Worm (Caenorhabditis elegans) whole organism, L3 larva: ENCODE data around the gene kcc-2.

Experiments used
- ZK546.5 ChIP-seq: sonication (generic microtip); optimal IDR thresholded peaks from 2 replicates; lab custom pipeline; 2017; ENCODE audit warnings: missing biosample characterization, missing genetic modification characterization
- aly-2 ChIP-seq: fragments of 150-350 bp; optimal IDR thresholded peaks from 2 replicates; lab custom pipeline; 2014; ENCODE audit warnings: missing biosample characterization, missing genetic modification characterization
- ama-1 ChIP-seq: fragments of 150-350 bp; optimal IDR thresholded peaks from 2 replicates; lab custom pipeline; 2018
- ceh-16 ChIP-seq: sonication (generic microtip); optimal IDR thresholded peaks from 2 replicates; lab custom pipeline; 2017; ENCODE audit warnings: missing biosample characterization, missing genetic modification characterization
- ceh-28 ChIP-seq: fragments of 150-350 bp; optimal IDR thresholded peaks from 2 replicates; lab custom pipeline; 2014; ENCODE audit warnings: missing biosample characterization, missing genetic modification reagents, missing genetic modification characterization
- ceh-9 ChIP-seq: sonication (generic microtip); optimal IDR thresholded peaks from 2 replicates; lab custom pipeline; 2018; ENCODE audit warnings: missing biosample characterization, missing genetic modification characterization
- daf-12 ChIP-seq: fragments of 150-350 bp; optimal IDR thresholded peaks from 2 replicates; lab custom pipeline; 2014; ENCODE audit warnings: missing biosample characterization, missing genetic modification reagents, missing genetic modification characterization
- egl-27 ChIP-seq: sonication (generic microtip); optimal IDR thresholded peaks from 4 replicates; lab custom pipeline; 2017; ENCODE audit warnings: missing biosample characterization, missing genetic modification reagents, missing genetic modification characterization
- egl-5 ChIP-seq: fragments of 150-350 bp; optimal IDR thresholded peaks from 2 replicates; lab custom pipeline; 2017; ENCODE audit warnings: missing biosample characterization, missing genetic modification reagents, missing genetic modification characterization, inconsistent platforms
- elt-1 ChIP-seq: fragments of 150-350 bp; optimal IDR thresholded peaks from 2 replicates; lab custom pipeline; 2014; ENCODE audit warnings: missing biosample characterization, missing genetic modification characterization
- elt-2 ChIP-seq: sonication (generic microtip); optimal IDR thresholded peaks from 2 replicates; lab custom pipeline; 2016; ENCODE audit warnings: missing genetic modification reagents, mild to moderate bottlenecking, missing genetic modification characterization, missing compliant biosample characterization
- elt-3 ChIP-seq, 3 experiments: fragments of 150-350 bp in 1 of 3; sonication (generic microtip) in 2 of 3; optimal IDR thresholded peaks; 2 replicates in 2 of 3; 4 replicates in 1 of 3; lab custom pipeline; 2014 to 2017; ENCODE audit warnings: missing biosample characterization in 3 of 3, missing genetic modification characterization in 3 of 3
- eor-1 ChIP-seq, 2 experiments: fragments of 150-350 bp; optimal IDR thresholded peaks; 2 replicates each; lab custom pipeline; 2014 to 2018; ENCODE audit warnings: missing biosample characterization in 2 of 2, missing genetic modification characterization in 2 of 2
- fkh-10 ChIP-seq: sonication (generic microtip); optimal IDR thresholded peaks from 2 replicates; lab custom pipeline; 2017; ENCODE audit warnings: missing biosample characterization, missing genetic modification reagents, missing genetic modification characterization
- fkh-2 ChIP-seq: fragments of 150-350 bp; optimal IDR thresholded peaks from 2 replicates; lab custom pipeline; 2014; ENCODE audit warnings: missing biosample characterization, missing genetic modification reagents, missing genetic modification characterization
- fos-1 ChIP-seq: fragments of 150-350 bp; optimal IDR thresholded peaks from 2 replicates; lab custom pipeline; 2014; ENCODE audit warnings: missing biosample characterization, missing genetic modification characterization
- hmg-11 ChIP-seq: sonication (generic microtip); optimal IDR thresholded peaks from 2 replicates; lab custom pipeline; 2016; ENCODE audit warnings: missing genetic modification characterization, missing compliant biosample characterization
- jun-1 ChIP-seq: fragments of 150-350 bp; optimal IDR thresholded peaks from 2 replicates; lab custom pipeline; 2014; ENCODE audit warnings: missing biosample characterization, missing genetic modification reagents, missing genetic modification characterization
- lin-15B ChIP-seq: fragments of 150-350 bp; optimal IDR thresholded peaks from 2 replicates; lab custom pipeline; 2014; ENCODE audit warnings: missing biosample characterization, missing genetic modification characterization
- lsy-12 ChIP-seq: sonication (generic microtip); optimal IDR thresholded peaks from 2 replicates; lab custom pipeline; 2016; ENCODE audit warnings: mild to moderate bottlenecking, missing genetic modification characterization, missing compliant biosample characterization
- mdl-1 ChIP-seq: fragments of 150-350 bp; optimal IDR thresholded peaks from 2 replicates; lab custom pipeline; 2014; ENCODE audit warnings: missing biosample characterization, missing genetic modification characterization
- nfya-1 ChIP-seq: sonication (generic microtip); optimal IDR thresholded peaks from 2 replicates; lab custom pipeline; 2017; ENCODE audit warnings: missing genetic modification characterization, mild to moderate bottlenecking, missing compliant biosample characterization, antibody characterized with exemption, moderate library complexity; ENCODE audit not compliant: insufficient read depth
- nhr-11 ChIP-seq: fragments of 150-350 bp; optimal IDR thresholded peaks from 2 replicates; lab custom pipeline; 2014; ENCODE audit warnings: missing biosample characterization, missing genetic modification characterization
- nhr-12 ChIP-seq: fragments of 150-350 bp; optimal IDR thresholded peaks from 2 replicates; lab custom pipeline; 2014; ENCODE audit warnings: missing biosample characterization, missing genetic modification characterization
- nhr-237 ChIP-seq: fragments of 150-350 bp; optimal IDR thresholded peaks from 2 replicates; lab custom pipeline; 2014; ENCODE audit warnings: missing biosample characterization, missing genetic modification characterization
- nhr-25 ChIP-seq: sonication (generic microtip); optimal IDR thresholded peaks from 2 replicates; lab custom pipeline; 2017; ENCODE audit warnings: missing biosample characterization, missing genetic modification characterization
- nhr-28 ChIP-seq: fragments of 150-350 bp; optimal IDR thresholded peaks from 2 replicates; lab custom pipeline; 2014; ENCODE audit warnings: missing biosample characterization, missing genetic modification characterization
- nhr-67 ChIP-seq: fragments of 150-350 bp; optimal IDR thresholded peaks from 2 replicates; lab custom pipeline; 2014; ENCODE audit warnings: missing biosample characterization, missing genetic modification characterization
- nhr-77 ChIP-seq: fragments of 150-350 bp; optimal IDR thresholded peaks from 2 replicates; lab custom pipeline; 2014; ENCODE audit warnings: missing biosample characterization, missing genetic modification characterization
- pha-4 ChIP-seq: fragments of 150-350 bp; optimal IDR thresholded peaks from 2 replicates; lab custom pipeline; 2014; ENCODE audit warnings: missing biosample characterization, missing genetic modification reagents, missing genetic modification characterization
- pqm-1 ChIP-seq: fragments of 150-350 bp; optimal IDR thresholded peaks from 2 replicates; lab custom pipeline; 2017; ENCODE audit warnings: missing biosample characterization, missing genetic modification characterization, inconsistent platforms
- skn-1 ChIP-seq: fragments of 150-350 bp; optimal IDR thresholded peaks from 2 replicates; lab custom pipeline; 2014; ENCODE audit warnings: missing biosample characterization, missing genetic modification characterization
- tbx-2 ChIP-seq: sonication (generic microtip); optimal IDR thresholded peaks from 2 replicates; lab custom pipeline; 2016; ENCODE audit warnings: mild to moderate bottlenecking, missing genetic modification characterization, missing compliant biosample characterization
- unc-39 ChIP-seq: sonication (generic microtip); optimal IDR thresholded peaks from 4 replicates; lab custom pipeline; 2017; ENCODE audit warnings: missing biosample characterization, missing genetic modification characterization
- unc-62 ChIP-seq: fragments of 150-350 bp; sonication (generic microtip); optimal IDR thresholded peaks from 4 replicates; lab custom pipeline; 2014; ENCODE audit warnings: missing biosample characterization, missing genetic modification reagents, missing genetic modification characterization
- zag-1 ChIP-seq: fragments of 150-350 bp; optimal IDR thresholded peaks from 2 replicates; lab custom pipeline; 2014; ENCODE audit warnings: missing biosample characterization, missing genetic modification characterization
- ztf-11 ChIP-seq: fragments of 150-350 bp; optimal IDR thresholded peaks from 2 replicates; lab custom pipeline; 2014; ENCODE audit warnings: missing biosample characterization, missing genetic modification characterization

kcc-2 gene

DNA sequence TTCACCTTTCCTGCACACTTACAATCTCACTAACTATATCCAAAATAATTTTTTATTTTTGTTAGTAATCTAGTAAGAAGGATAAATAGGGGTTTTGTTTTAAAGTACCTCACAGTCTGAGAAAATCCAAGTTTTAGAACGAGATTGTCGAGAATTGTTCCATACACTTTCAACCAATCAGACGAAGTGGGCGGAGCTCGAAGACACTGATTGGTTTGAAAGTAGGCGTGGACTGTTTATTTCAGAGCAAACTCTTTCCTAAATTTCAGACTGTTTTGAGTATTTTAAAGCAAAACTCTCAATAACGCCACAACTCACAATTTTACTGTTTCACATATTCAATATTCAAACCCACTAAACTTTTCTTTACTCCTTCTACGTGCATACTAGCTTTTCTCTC, 30.2 kb downstream of the kcc-2 start:
- TF ChIP-seq daf-12 (tag; lab: Kevin White, UChicago) (no peak), nfya-1 (peak; percentile 90), pqm-1 (tag; lab: Kevin White, UChicago) (no peak), fkh-2 (tag; lab: Kevin White, UChicago) (no peak)

DNA sequence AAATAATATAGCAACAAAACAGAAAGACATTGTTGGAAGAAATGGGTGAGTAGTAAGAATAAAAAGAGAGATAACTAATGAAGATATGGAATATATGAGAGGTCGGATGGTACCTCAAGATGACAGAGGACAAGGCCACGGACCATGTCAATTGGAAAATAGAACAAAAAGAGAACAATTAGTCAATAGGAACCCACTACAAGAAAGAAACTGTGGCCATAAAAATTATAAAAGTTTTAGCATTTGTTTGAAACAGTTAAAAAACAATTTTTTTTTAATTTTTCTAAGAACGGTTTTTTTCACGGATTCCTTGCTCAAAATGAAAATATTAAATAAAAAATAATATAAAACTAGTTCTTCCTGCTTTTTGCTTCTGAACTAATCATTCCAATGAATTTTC, 35.4 kb downstream of the kcc-2 start, which contains the start of gene cpg-20:
Gene cpg-20 (minus strand): TSS at position 101 of the 400 bp plus-strand sequence.
- TF ChIP-seq nhr-77 (tag; lab: Kevin White, UChicago) (no peak), nfya-1 (no peak), nhr-28 (tag; lab: Kevin White, UChicago) (no peak), nhr-12 (no peak), fkh-10 (GFP tag; lab: Kevin White, UChicago) (no peak)

DNA sequence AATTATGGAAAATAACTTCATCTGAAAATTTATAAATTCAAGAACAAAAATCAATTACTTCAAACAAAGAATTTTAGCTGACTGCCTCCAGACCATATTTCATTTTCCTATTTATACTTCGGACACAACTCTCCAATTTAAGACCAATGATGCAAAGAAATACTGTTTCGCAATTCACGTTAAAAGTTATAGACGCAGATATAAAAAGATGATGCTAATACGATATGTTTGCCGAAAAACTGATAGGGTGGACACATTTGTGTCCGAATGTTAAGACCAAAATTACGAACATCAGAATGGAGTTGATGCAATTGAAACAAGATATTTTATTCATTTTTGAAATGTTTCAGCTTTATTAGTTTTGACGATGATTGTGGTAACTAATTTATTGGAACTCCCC, 39.1 kb downstream of the kcc-2 start, which contains the start of gene ugt-19:
Gene ugt-19 (minus strand): TSS at position 28 of the 400 bp plus-strand sequence.
- TF ChIP-seq ceh-28 (tag; lab: Kevin White, UChicago) (no peak), ama-1 (lab: Kevin White, UChicago) (no peak), lin-15B (tag; lab: Kevin White, UChicago) (no peak), zag-1 (tag; lab: Kevin White, UChicago) (no peak), elt-3 (tag; optimal IDR thresholded peaks at IDR 0.05; lab: Kevin White, UChicago) (peak in 1 of 3 experiments; percentile 48), elt-2 (peak; percentile 61), skn-1 (tag; lab: Kevin White, UChicago) (no peak), fkh-10 (GFP tag; lab: Kevin White, UChicago) (no peak), nhr-11 (tag; lab: Kevin White, UChicago) (no peak), nhr-12 (no peak), ceh-16 (no peak), pqm-1 (tag; lab: Kevin White, UChicago) (peak; percentile 67)

DNA sequence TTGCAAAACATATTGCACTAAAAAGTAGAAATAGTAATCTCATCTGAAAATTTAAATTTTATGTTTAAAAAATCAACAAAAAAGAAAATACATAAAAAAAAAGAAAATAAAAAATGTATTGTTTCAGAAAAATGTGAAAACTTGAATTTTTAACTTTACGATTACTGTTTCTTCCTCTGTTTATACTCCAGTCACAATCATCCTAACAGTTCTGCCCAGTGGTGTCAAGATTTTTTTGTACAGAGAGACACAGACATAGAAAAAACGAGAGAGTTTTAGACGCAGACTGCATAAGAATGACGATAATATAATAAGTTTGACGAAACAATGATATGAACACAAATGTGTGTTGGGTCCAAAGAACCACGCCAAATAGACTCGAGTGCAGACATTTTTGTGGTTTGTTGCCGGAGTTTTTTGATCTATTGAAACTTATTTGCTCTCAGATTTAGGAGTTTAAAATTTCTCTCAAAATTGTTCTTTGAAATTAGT, 42.8 kb downstream of the kcc-2 start, which contains the start of gene ugt-20:
Gene ugt-20 (minus strand): TSS at position 51 of the 492 bp plus-strand sequence.
- TF ChIP-seq elt-2 (peak; percentile 94), pqm-1 (tag; lab: Kevin White, UChicago) (peak; percentile 98), ceh-28 (tag; lab: Kevin White, UChicago) (peak; percentile 53), jun-1 (peak; percentile 91), fos-1 (peak; percentile 20), aly-2 (tag; lab: Kevin White, UChicago) (no peak), egl-27 (tag; lab: Kevin White, UChicago) (peak; percentile 21), nhr-25 (tag; lab: Kevin White, UChicago) (peak; percentile 4), pha-4 (tag; lab: Kevin White, UChicago) (peak; percentile 95), lsy-12 (tag; lab: Kevin White, UChicago) (no peak), ama-1 (lab: Kevin White, UChicago) (no peak)
- TF ChIP-seq, all 47 proteins: peak for 8

DNA sequence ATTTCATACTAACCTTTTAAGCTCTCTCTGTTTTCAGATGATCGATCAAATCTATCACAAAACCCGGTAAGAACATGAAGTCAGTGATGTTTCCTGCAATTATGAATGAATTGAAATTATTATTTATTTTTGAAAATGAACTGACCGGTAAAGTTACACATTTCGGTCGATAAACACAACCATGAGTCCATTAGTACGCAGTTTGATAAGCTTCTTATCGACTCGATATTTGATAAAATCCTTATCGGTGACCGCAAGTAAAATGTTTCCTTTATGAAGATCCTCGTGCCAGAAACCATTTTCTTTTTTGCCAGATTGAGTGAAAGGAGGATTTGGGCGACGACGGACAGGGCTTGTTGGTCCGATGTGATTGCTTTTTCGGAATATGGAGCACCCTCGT, 45.7 kb downstream of the kcc-2 start:
- TF ChIP-seq elt-2 (peak; percentile 64), pha-4 (tag; lab: Kevin White, UChicago) (peak; percentile 17), elt-1 (no peak), unc-62 (GFP tag; lab: Kevin White, UChicago) (no peak), pqm-1 (tag; lab: Kevin White, UChicago) (peak; percentile 46)

DNA sequence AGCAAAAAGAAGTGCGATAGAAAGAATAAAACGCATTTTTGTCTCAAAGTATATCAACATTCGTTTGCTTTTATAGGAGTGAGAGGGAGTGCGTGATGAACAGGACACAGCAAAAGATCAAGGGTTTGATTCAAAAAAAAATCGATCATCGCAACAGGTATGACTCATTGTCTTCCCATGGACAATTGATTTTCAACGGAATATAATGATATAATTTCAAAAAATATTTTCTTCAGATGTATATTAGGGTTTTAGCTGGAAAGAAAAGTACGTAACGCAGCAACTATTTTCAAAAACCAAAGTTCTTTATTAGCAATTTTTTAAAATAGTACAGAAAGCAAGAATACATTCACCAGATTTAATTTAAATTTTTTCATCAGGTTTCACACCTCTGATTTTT, 51.5 kb downstream of the kcc-2 start, which contains the start of gene K08B4.7:
Gene K08B4.7 (minus strand): TSS at position 101 of the 400 bp plus-strand sequence.
- TF ChIP-seq daf-12 (tag; lab: Kevin White, UChicago) = no peak
- TF ChIP-seq ceh-16 = no peak
- peak; percentile 10 for TF ChIP-seq hmg-11

DNA sequence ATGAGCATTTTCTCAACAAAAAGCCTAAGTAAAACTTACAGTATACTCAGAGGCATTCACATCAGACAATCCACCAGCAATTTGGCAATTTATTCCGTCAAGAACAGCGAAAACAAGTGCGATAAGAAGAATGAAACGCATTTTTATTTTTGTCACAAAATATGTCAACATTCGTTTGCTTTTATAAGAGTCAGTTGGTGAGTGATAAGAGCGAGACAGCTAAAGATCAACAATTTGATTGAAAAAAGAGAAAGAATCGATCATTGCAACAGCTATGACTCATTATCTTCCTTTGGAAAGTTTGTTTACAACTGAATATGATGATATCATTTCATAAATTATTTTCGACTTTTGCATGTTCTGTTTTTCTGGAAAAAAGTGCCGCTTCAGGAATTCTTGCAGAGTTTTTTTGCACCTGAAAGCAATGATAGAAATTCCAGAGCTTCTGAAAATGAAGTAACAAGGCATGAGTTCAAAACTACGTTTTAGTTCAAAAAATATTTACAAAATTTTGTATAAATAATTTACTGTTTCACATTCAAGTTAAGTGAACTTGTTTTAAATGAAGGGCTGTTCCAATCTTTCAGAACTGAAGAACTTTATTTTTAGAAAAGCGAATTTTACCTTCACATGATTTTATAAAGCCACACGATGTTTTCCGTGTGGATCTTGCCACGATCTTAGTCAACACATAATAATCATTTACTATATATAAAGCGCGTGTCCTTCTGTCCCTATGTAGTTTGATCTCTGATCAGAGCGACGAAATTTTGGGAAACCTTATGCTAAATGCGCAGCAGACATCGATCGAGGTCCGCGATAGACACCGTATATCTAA, 52.9 kb downstream of the kcc-2 start, which contains the start of gene cpi-1:
Gene cpi-1 (minus strand): TSS at position 204 of the 838 bp plus-strand sequence.
- TF ChIP-seq jun-1 = peak; percentile 29
- TF ChIP-seq unc-39 (tag; lab: Kevin White, UChicago) = no peak
- TF ChIP-seq mdl-1 (tag; lab: Kevin White, UChicago) = no peak
- peak; percentile 56 for TF ChIP-seq pqm-1 (tag; lab: Kevin White, UChicago)
- TF ChIP-seq egl-5 (tag; lab: Kevin White, UChicago) = no peak
- no peak for TF ChIP-seq lin-15B (tag; lab: Kevin White, UChicago)
- no peak for TF ChIP-seq ZK546.5 (tag; lab: Kevin White, UChicago)
- no peak for TF ChIP-seq nfya-1
- TF ChIP-seq ztf-11 (tag; lab: Kevin White, UChicago) = no peak
- no peak for TF ChIP-seq tbx-2
- no peak for TF ChIP-seq fkh-2 (tag; lab: Kevin White, UChicago)
- no peak for TF ChIP-seq nhr-11 (tag; lab: Kevin White, UChicago)
- TF ChIP-seq ceh-9 (tag; lab: Kevin White, UChicago) = no peak
- TF ChIP-seq ceh-28 (tag; lab: Kevin White, UChicago) = peak; percentile 59
- TF ChIP-seq nhr-25 (tag; lab: Kevin White, UChicago) = no peak
- TF ChIP-seq zag-1 (tag; lab: Kevin White, UChicago) = no peak
- TF ChIP-seq elt-2 = peak; percentile 20
- no peak for TF ChIP-seq nhr-237 (tag; lab: Kevin White, UChicago)
- TF ChIP-seq eor-1 (tag; optimal IDR thresholded peaks at IDR 0.05; lab: Kevin White, UChicago) = no peak
- no peak for TF ChIP-seq nhr-67 (tag; lab: Kevin White, UChicago)
- TF ChIP-seq fos-1 = no peak
